Fruit fly (Drosophila melanogaster) whole organism, pupa: ENCODE data around the gene CG4998.

Source experiments
- CG10348 ChIP-seq: fragments of 200-800 bp; sonication (Bioruptor generic); IDR thresholded peaks from 2 replicates; pipeline ENCODE4 v1.3.6; 2022; ENCODE audit warnings: missing biosample characterization, missing genetic modification characterization
- CG12605 ChIP-seq: fragments of 200-800 bp; sonication (Bioruptor generic); IDR thresholded peaks from 2 replicates; pipeline ENCODE4 v1.3.6; 2022; ENCODE audit warnings: missing biosample characterization, missing genetic modification characterization
- CG13204 ChIP-seq: fragments of 200-800 bp; sonication (Bioruptor generic); optimal IDR thresholded peaks from 2 replicates; lab custom pipeline; 2018; ENCODE audit warnings: missing biosample characterization, mild to moderate bottlenecking, missing genetic modification characterization, moderate library complexity
- CG14655 ChIP-seq: fragments of 200-800 bp; sonication (Bioruptor generic); optimal IDR thresholded peaks from 3 replicates; lab custom pipeline; 2017; ENCODE audit warnings: mild to moderate bottlenecking, missing biosample characterization, missing genetic modification reagents, missing genetic modification characterization
- CG15710 ChIP-seq: fragments of 200-800 bp; sonication (Bioruptor generic); optimal IDR thresholded peaks from 2 replicates; lab custom pipeline; 2018; ENCODE audit warnings: missing biosample characterization, mild to moderate bottlenecking, missing genetic modification characterization, moderate library complexity
- CG17806 ChIP-seq: fragments of 200-800 bp; sonication (Bioruptor generic); optimal IDR thresholded peaks from 2 replicates; lab custom pipeline; 2018; ENCODE audit warnings: missing biosample characterization, mild to moderate bottlenecking, missing genetic modification characterization, moderate library complexity
- CG32121 ChIP-seq: fragments of 200-800 bp; sonication (Bioruptor generic); IDR thresholded peaks from 2 replicates; pipeline ENCODE4 v1.3.6; 2022; ENCODE audit warnings: missing biosample characterization, missing genetic modification characterization
- CG34367 ChIP-seq: fragments of 200-800 bp; sonication (Bioruptor generic); optimal IDR thresholded peaks from 2 replicates; lab custom pipeline; 2018; ENCODE audit warnings: missing biosample characterization, mild to moderate bottlenecking, missing genetic modification characterization
- CG4496 ChIP-seq: fragments of 200-800 bp; sonication (Bioruptor generic); IDR thresholded peaks from 3 replicates; pipeline ENCODE4 v1.3.6; 2022; ENCODE audit warnings: missing biosample characterization, missing genetic modification characterization
- CG8159 ChIP-seq: fragments of 200-800 bp; sonication (Bioruptor generic); optimal IDR thresholded peaks from 3 replicates; lab custom pipeline; 2018; ENCODE audit warnings: missing biosample characterization, mild to moderate bottlenecking, missing genetic modification characterization, moderate library complexity
- CG8301 ChIP-seq: fragments of 200-800 bp; sonication (Bioruptor generic); optimal IDR thresholded peaks from 2 replicates; lab custom pipeline; 2018; ENCODE audit warnings: missing biosample characterization, mild to moderate bottlenecking, missing genetic modification characterization
- CG9948 ChIP-seq: fragments of 200-800 bp; sonication (Bioruptor generic); optimal IDR thresholded peaks from 2 replicates; lab custom pipeline; 2018; ENCODE audit warnings: missing biosample characterization, mild to moderate bottlenecking, missing genetic modification characterization, moderate library complexity
- D1 ChIP-seq: fragments of 200-800 bp; sonication (Bioruptor generic); optimal IDR thresholded peaks from 2 replicates; lab custom pipeline; 2018; ENCODE audit warnings: missing biosample characterization, mild to moderate bottlenecking, missing genetic modification characterization, moderate library complexity
- EcR ChIP-seq: fragments of 200-800 bp; sonication (Bioruptor generic); optimal IDR thresholded peaks from 3 replicates; lab custom pipeline; 2019; ENCODE audit warnings: missing biosample characterization, missing genetic modification characterization, mild to moderate bottlenecking, moderate library complexity, missing genetic modification reagents
- Ets98B ChIP-seq: fragments of 200-800 bp; sonication (Bioruptor generic); IDR thresholded peaks from 2 replicates; pipeline ENCODE4 v1.3.6; 2022; ENCODE audit warnings: missing biosample characterization, missing genetic modification characterization
- Pif1A ChIP-seq: fragments of 200-800 bp; sonication (Bioruptor generic); optimal IDR thresholded peaks from 3 replicates; lab custom pipeline; 2016; ENCODE audit warnings: missing biosample characterization, missing genetic modification characterization
- Pif1B ChIP-seq: fragments of 200-800 bp; sonication (Bioruptor generic); optimal IDR thresholded peaks from 3 replicates; lab custom pipeline; 2016; ENCODE audit warnings: missing biosample characterization, missing genetic modification characterization
- Snoo ChIP-seq: fragments of 200-800 bp; sonication (Bioruptor generic); optimal IDR thresholded peaks from 3 replicates; lab custom pipeline; 2017; ENCODE audit warnings: missing biosample characterization, mild to moderate bottlenecking, missing genetic modification characterization, inconsistent platforms
- fd96Ca ChIP-seq: fragments of 200-800 bp; sonication (Bioruptor generic); IDR thresholded peaks from 3 replicates; pipeline ENCODE4 v1.3.6; 2022; ENCODE audit warnings: missing biosample characterization, missing genetic modification characterization
- rn ChIP-seq: fragments of 200-800 bp; sonication (Bioruptor generic); IDR thresholded peaks from 2 replicates; pipeline ENCODE4 v1.3.6; 2022; ENCODE audit warnings: missing biosample characterization, missing genetic modification characterization

Gene CG4998

dm6 chr3L:16339873-16340272, 1.1 kb downstream of the CG4998 start:
- TF ChIP-seq EcR (GFP tag; lab: Kevin White, UChicago) (peak; percentile 35), Ets98B (GFP tag; lab: Robert Waterston, UW) (no peak)

- TF ChIP-seq CG10348 (GFP tag; lab: Robert Waterston, UW) = no peak
- no peak for TF ChIP-seq CG9948 (tag; lab: Kevin White, UChicago)
- TF ChIP-seq CG8159 (tag; lab: Kevin White, UChicago) = no peak
- no peak for TF ChIP-seq CG34367 (tag; lab: Kevin White, UChicago)
- no peak for TF ChIP-seq Snoo (tag; lab: Kevin White, UChicago)
- TF ChIP-seq fd96Ca (GFP tag; lab: Robert Waterston, UW) = no peak
- TF ChIP-seq CG8301 (tag; lab: Kevin White, UChicago) = no peak
- TF ChIP-seq rn (GFP tag; lab: Robert Waterston, UW) = no peak
- TF ChIP-seq CG12605 (GFP tag; lab: Robert Waterston, UW) = no peak
- TF ChIP-seq CG14655 (GFP tag; lab: Kevin White, UChicago) = no peak
These were observed 7.2 kb downstream of the CG4998 start, which contains the start of gene CG33257 for dm6 chr3L:16346023-16346422. TSS of gene CG33257 (plus strand) at chr3L:16346323.

- TF ChIP-seq CG8159 (tag; lab: Kevin White, UChicago) = no peak
- no peak for TF ChIP-seq CG15710
- TF ChIP-seq CG34367 (tag; lab: Kevin White, UChicago) = no peak
- no peak for TF ChIP-seq CG10348 (GFP tag; lab: Robert Waterston, UW)
- no peak for TF ChIP-seq CG12605 (GFP tag; lab: Robert Waterston, UW)
- TF ChIP-seq D1 = no peak
- TF ChIP-seq Pif1B (GFP tag; lab: Kevin White, UChicago) = no peak
- TF ChIP-seq Snoo (tag; lab: Kevin White, UChicago) = no peak
- TF ChIP-seq Pif1A (GFP tag; lab: Kevin White, UChicago) = no peak
- TF ChIP-seq CG14655 (GFP tag; lab: Kevin White, UChicago) = no peak
These were observed 9.1 kb downstream of the CG4998 start, which contains the start of gene mRpS34 for dm6 chr3L:16347914-16348313. TSS of gene mRpS34 (plus strand) at chr3L:16348074.

dm6 chr3L:16349686-16350085, 10.9 kb downstream of the CG4998 start:
- no peak for TF ChIP-seq CG10348 (GFP tag; lab: Robert Waterston, UW)
- TF ChIP-seq Snoo (tag; lab: Kevin White, UChicago) = no peak
- no peak for TF ChIP-seq CG17806 (tag; lab: Kevin White, UChicago)
- TF ChIP-seq EcR (GFP tag; lab: Kevin White, UChicago) = no peak
- TF ChIP-seq CG9948 (tag; lab: Kevin White, UChicago) = no peak
- TF ChIP-seq CG34367 (tag; lab: Kevin White, UChicago) = no peak
- TF ChIP-seq Pif1B (GFP tag; lab: Kevin White, UChicago) = no peak
- TF ChIP-seq rn (GFP tag; lab: Robert Waterston, UW) = no peak
- no peak for TF ChIP-seq D1
- no peak for TF ChIP-seq CG12605 (GFP tag; lab: Robert Waterston, UW)

dm6 chr3L:16351770-16352429, 13.1 kb downstream of the CG4998 start, which contains the start of the genes Golgin104 and Tcs3:
TSS of gene Golgin104 (minus strand) at chr3L:16351951.
TSS of gene Tcs3 (plus strand) at chr3L:16351991.
- TF ChIP-seq CG17806 (tag; lab: Kevin White, UChicago) = no peak
- no peak for TF ChIP-seq CG12605 (GFP tag; lab: Robert Waterston, UW)
- TF ChIP-seq, all 21 proteins: peak for 0

- TF ChIP-seq CG32121 (GFP tag; lab: Robert Waterston, UW) (no peak), CG13204 (GFP tag; lab: Kevin White, UChicago) (no peak), CG15710 (no peak)
These were observed 15.4 kb downstream of the CG4998 start, which contains the start of gene Pdh for dm6 chr3L:16354197-16354596. TSS of gene Pdh (minus strand) at chr3L:16354297.

- TF ChIP-seq CG14655 (GFP tag; lab: Kevin White, UChicago) (no peak), fd96Ca (GFP tag; lab: Robert Waterston, UW) (0 out of 3 replicates have a peak, but pooled peaks have one; percentile 9), Pif1B (GFP tag; lab: Kevin White, UChicago) (no peak), CG13204 (GFP tag; lab: Kevin White, UChicago) (no peak), CG4496 (GFP tag; lab: Robert Waterston, UW) (no peak)
These were observed 17.5 kb downstream of the CG4998 start for dm6 chr3L:16356171-16356765.
